Worm (Caenorhabditis elegans) whole organism, mixed stage, embryonic: ENCODE measurements around the gene Y47D7A.12.

Experiments used
- M03D4.4 ChIP-seq: sonication (generic microtip); optimal IDR thresholded peaks from 2 replicates; lab custom pipeline; 2017; ENCODE audit warnings: mild to moderate bottlenecking, missing genetic modification characterization, missing compliant biosample characterization
- bed-3 ChIP-seq: fragments of 200-800 bp; sonication (Bioruptor generic); optimal IDR thresholded peaks from 3 replicates; lab custom pipeline; 2018; ENCODE audit warnings: mild to moderate bottlenecking, missing genetic modification characterization, moderate library complexity, missing compliant biosample characterization
- blmp-1 ChIP-seq: fragments of 150-350 bp; optimal IDR thresholded peaks from 2 replicates; lab custom pipeline; 2014; ENCODE audit warnings: missing biosample characterization, missing genetic modification characterization
- ceh-39 ChIP-seq: fragments of 150-350 bp; optimal IDR thresholded peaks from 2 replicates; lab custom pipeline; 2014; ENCODE audit warnings: missing biosample characterization, missing genetic modification characterization
- ceh-43 ChIP-seq: fragments of 200-800 bp; sonication (Bioruptor generic); optimal IDR thresholded peaks from 2 replicates; lab custom pipeline; 2018; ENCODE audit warnings: mild to moderate bottlenecking, missing genetic modification characterization, moderate library complexity, missing compliant biosample characterization
- ceh-83 ChIP-seq: fragments of 200-800 bp; sonication (Bioruptor generic); optimal IDR thresholded peaks from 2 replicates; lab custom pipeline; 2018; ENCODE audit warnings: mild to moderate bottlenecking, missing genetic modification characterization, missing compliant biosample characterization
- cnd-1 ChIP-seq: fragments of 200-800 bp; sonication (Bioruptor generic); optimal IDR thresholded peaks from 2 replicates; lab custom pipeline; 2018; ENCODE audit warnings: mild to moderate bottlenecking, missing genetic modification characterization, missing compliant biosample characterization
- drap-1 ChIP-seq: fragments of 200-800 bp; sonication (Bioruptor generic); optimal IDR thresholded peaks from 3 replicates; lab custom pipeline; 2018; ENCODE audit warnings: mild to moderate bottlenecking, missing genetic modification characterization, missing compliant biosample characterization
- elt-1 ChIP-seq: sonication (generic microtip); optimal IDR thresholded peaks from 2 replicates; lab custom pipeline; 2017; ENCODE audit warnings: missing genetic modification characterization, mild to moderate bottlenecking, missing compliant biosample characterization, antibody characterized with exemption, moderate library complexity, borderline replicate concordance; ENCODE audit not compliant: insufficient read depth
- elt-3 ChIP-seq: fragments of 150-350 bp; optimal IDR thresholded peaks from 2 replicates; lab custom pipeline; 2014; ENCODE audit warnings: missing biosample characterization, missing genetic modification characterization
- flh-1 ChIP-seq: fragments of 200-800 bp; sonication (Bioruptor generic); optimal IDR thresholded peaks from 2 replicates; lab custom pipeline; 2018; ENCODE audit warnings: mild to moderate bottlenecking, missing genetic modification characterization, moderate library complexity, missing compliant biosample characterization
- ham-2 ChIP-seq: fragments of 200-800 bp; sonication (Bioruptor generic); optimal IDR thresholded peaks from 2 replicates; lab custom pipeline; 2018; ENCODE audit warnings: mild to moderate bottlenecking, missing genetic modification characterization, missing compliant biosample characterization
- hlh-1 ChIP-seq: fragments of 150-350 bp; optimal IDR thresholded peaks from 2 replicates; lab custom pipeline; 2014; ENCODE audit warnings: missing biosample characterization, missing genetic modification reagents, missing genetic modification characterization
- lin-13 ChIP-seq: fragments of 150-350 bp; optimal IDR thresholded peaks from 2 replicates; lab custom pipeline; 2014; ENCODE audit warnings: missing biosample characterization, missing genetic modification characterization
- lin-32 ChIP-seq: fragments of 200-800 bp; sonication (Bioruptor generic); optimal IDR thresholded peaks from 2 replicates; lab custom pipeline; 2018; ENCODE audit warnings: mild to moderate bottlenecking, missing genetic modification characterization, missing compliant biosample characterization
- lsy-2 ChIP-seq: fragments of 150-350 bp; optimal IDR thresholded peaks from 2 replicates; lab custom pipeline; 2014; ENCODE audit warnings: missing biosample characterization, missing genetic modification characterization
- mab-5 ChIP-seq: fragments of 150-350 bp; optimal IDR thresholded peaks from 2 replicates; lab custom pipeline; 2014; ENCODE audit warnings: missing biosample characterization, missing genetic modification characterization
- mep-1 ChIP-seq: fragments of 150-350 bp; optimal IDR thresholded peaks from 2 replicates; lab custom pipeline; 2017; ENCODE audit warnings: missing biosample characterization, missing genetic modification reagents, missing genetic modification characterization, inconsistent platforms
- nhr-12 ChIP-seq: fragments of 150-350 bp; optimal IDR thresholded peaks from 2 replicates; lab custom pipeline; 2014; ENCODE audit warnings: missing biosample characterization, missing genetic modification characterization
- nhr-2 ChIP-seq: fragments of 150-350 bp; optimal IDR thresholded peaks from 2 replicates; lab custom pipeline; 2014; ENCODE audit warnings: missing biosample characterization, missing genetic modification characterization
- nhr-237 ChIP-seq: fragments of 150-350 bp; optimal IDR thresholded peaks from 2 replicates; lab custom pipeline; 2014; ENCODE audit warnings: missing biosample characterization, missing genetic modification characterization
- nhr-28 ChIP-seq: fragments of 150-350 bp; optimal IDR thresholded peaks from 2 replicates; lab custom pipeline; 2014; ENCODE audit warnings: missing biosample characterization, missing genetic modification characterization
- nhr-76 ChIP-seq: sonication (generic microtip); optimal IDR thresholded peaks from 2 replicates; lab custom pipeline; 2017; ENCODE audit warnings: missing biosample characterization, missing genetic modification characterization
- pha-4 ChIP-seq: fragments of 150-350 bp; optimal IDR thresholded peaks from 2 replicates; lab custom pipeline; 2018; ENCODE audit warnings: missing biosample characterization, missing genetic modification reagents, missing genetic modification characterization
- sem-2 ChIP-seq: fragments of 200-800 bp; sonication (Bioruptor generic); optimal IDR thresholded peaks from 2 replicates; lab custom pipeline; 2018; ENCODE audit warnings: mild to moderate bottlenecking, missing genetic modification characterization, missing compliant biosample characterization
- sptf-1 ChIP-seq: sonication (generic microtip); optimal IDR thresholded peaks from 2 replicates; lab custom pipeline; 2017; ENCODE audit warnings: mild to moderate bottlenecking, missing genetic modification characterization, moderate library complexity, missing compliant biosample characterization
- unc-120 ChIP-seq: sonication (generic microtip); optimal IDR thresholded peaks from 2 replicates; lab custom pipeline; 2017; ENCODE audit warnings: missing genetic modification characterization, missing compliant biosample characterization; ENCODE audit not compliant: poor library complexity, severe bottlenecking
- unc-39 ChIP-seq: fragments of 150-350 bp; optimal IDR thresholded peaks from 2 replicates; lab custom pipeline; 2014; ENCODE audit warnings: missing biosample characterization, missing genetic modification characterization
- unc-62 ChIP-seq: fragments of 150-350 bp; optimal IDR thresholded peaks from 2 replicates; lab custom pipeline; 2014; ENCODE audit warnings: missing biosample characterization, missing genetic modification reagents, missing genetic modification characterization
- zip-8 ChIP-seq: fragments of 150-350 bp; optimal IDR thresholded peaks from 2 replicates; lab custom pipeline; 2014; ENCODE audit warnings: missing biosample characterization, missing genetic modification characterization
- ztf-11 ChIP-seq: fragments of 150-350 bp; optimal IDR thresholded peaks from 2 replicates; lab custom pipeline; 2014; ENCODE audit warnings: missing biosample characterization, missing genetic modification characterization

The Y47D7A.12 gene

DNA sequence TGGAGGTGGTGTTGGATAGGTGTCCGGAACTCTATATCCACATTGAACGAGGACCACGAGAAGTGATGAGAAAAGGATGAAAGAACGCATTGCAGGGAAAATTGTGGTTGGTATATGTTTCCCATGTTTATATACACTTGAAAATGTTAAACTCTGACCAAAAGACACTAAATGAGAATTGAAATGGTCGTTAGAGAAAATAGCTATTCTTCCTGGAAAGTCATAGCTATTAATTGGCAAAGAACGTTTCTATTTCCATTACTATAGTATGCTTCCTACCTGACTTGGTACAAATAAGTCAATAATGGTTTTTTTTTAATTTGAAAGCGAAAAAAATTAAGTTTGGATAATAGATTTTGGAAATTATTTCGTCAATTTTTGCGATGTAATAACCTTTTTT, 12.8 kb downstream of the Y47D7A.12 start, which contains the start of gene Y47D7A.18:
Gene Y47D7A.18 (minus strand): TSS at position 101 of the 400 bp plus-strand sequence.
- TF ChIP-seq sem-2 = no peak
- TF ChIP-seq flh-1 = no peak
- TF ChIP-seq elt-1 (tag; lab: Kevin White, UChicago) = no peak
- no peak for TF ChIP-seq unc-120 (tag; lab: Kevin White, UChicago)
- TF ChIP-seq bed-3 (GFP tag; lab: Kevin White, UChicago) = no peak
- no peak for TF ChIP-seq elt-3 (tag; lab: Kevin White, UChicago)
- TF ChIP-seq mep-1 (tag; lab: Kevin White, UChicago) = no peak
- TF ChIP-seq nhr-76 (tag; lab: Kevin White, UChicago) = no peak
- TF ChIP-seq nhr-12 = no peak
- TF ChIP-seq sptf-1 (tag; lab: Kevin White, UChicago) = no peak
- no peak for TF ChIP-seq ztf-11 (tag; lab: Kevin White, UChicago)
- no peak for TF ChIP-seq blmp-1 (tag; lab: Kevin White, UChicago)
- TF ChIP-seq ceh-43 (GFP tag; lab: Kevin White, UChicago) = no peak
- TF ChIP-seq, all 35 proteins: peak for 0

ce11 chrV:4414613-4415071, 14.8 kb downstream of the Y47D7A.12 start, which contains the start of gene grl-5:
Gene grl-5 (minus strand): TSS chrV:4414663.
- no peak for TF ChIP-seq drap-1 (GFP tag; lab: Kevin White, UChicago)
- TF ChIP-seq zip-8 = peak; percentile 48
- TF ChIP-seq, all 35 proteins: peak for 1

DNA sequence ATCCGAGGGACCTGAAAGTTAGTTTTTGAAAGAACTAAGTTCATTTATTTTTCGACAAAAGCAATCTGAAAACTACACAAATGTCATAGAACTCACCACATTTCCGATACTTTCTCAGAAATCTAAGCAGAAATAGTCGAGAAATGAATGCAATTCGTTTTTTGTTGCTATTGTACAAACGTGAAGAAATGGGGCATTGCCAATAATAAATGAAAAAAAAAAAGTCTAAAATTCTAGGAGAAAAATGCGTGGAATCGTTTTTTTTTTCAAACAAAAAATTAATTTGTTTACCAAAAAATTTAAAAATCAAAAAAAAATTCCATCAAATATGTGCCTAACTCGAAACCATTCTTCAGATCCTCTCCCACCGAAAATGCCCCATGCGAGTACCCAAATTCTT, 17.8 kb downstream of the Y47D7A.12 start, which contains the start of gene Y47D7A.17:
Gene Y47D7A.17 (minus strand): TSS at position 101 of the 400 bp plus-strand sequence.
- TF ChIP-seq elt-3 (tag; lab: Kevin White, UChicago) (no peak), nhr-2 (no peak), pha-4 (tag; lab: Kevin White, UChicago) (no peak), lin-13 (tag; lab: Kevin White, UChicago) (no peak), unc-39 (tag; lab: Kevin White, UChicago) (no peak), sem-2 (no peak), M03D4.4 (no peak), nhr-237 (tag; lab: Kevin White, UChicago) (no peak), unc-120 (tag; lab: Kevin White, UChicago) (no peak), nhr-76 (tag; lab: Kevin White, UChicago) (no peak)

- no peak for TF ChIP-seq M03D4.4
- TF ChIP-seq nhr-28 (tag; lab: Kevin White, UChicago) = no peak
Observed at ce11 chrV:4410643-4411042, 18.8 kb downstream of the Y47D7A.12 start, which contains the start of gene Y47D7A.3. Gene Y47D7A.3 (plus strand): TSS chrV:4410943.

DNA sequence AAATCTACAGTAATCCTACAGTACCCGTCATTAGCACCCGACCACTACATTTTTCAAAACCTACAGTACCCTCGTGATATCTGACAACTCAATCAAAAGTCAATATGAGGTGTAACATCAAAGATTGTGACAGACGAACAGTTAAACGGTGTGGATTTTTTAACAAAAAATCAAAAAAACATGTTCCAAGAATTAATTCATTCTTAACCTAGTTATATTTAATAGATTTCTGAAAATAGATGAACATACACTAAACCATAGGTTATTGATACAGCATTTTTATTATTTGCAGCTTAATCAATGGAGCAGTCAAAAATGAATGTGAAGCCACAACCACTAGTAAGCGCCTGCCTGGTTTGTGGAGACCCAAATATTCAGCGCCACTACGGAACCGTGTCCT, 22.0 kb downstream of the Y47D7A.12 start, which contains the start of gene nhr-118:
Gene nhr-118 (plus strand): TSS at position 301 of the 400 bp plus-strand sequence.
- TF ChIP-seq ceh-83 (GFP tag; lab: Kevin White, UChicago) (no peak), unc-39 (tag; lab: Kevin White, UChicago) (no peak), elt-3 (tag; lab: Kevin White, UChicago) (no peak), lin-13 (tag; lab: Kevin White, UChicago) (no peak), drap-1 (GFP tag; lab: Kevin White, UChicago) (no peak), unc-62 (GFP tag; lab: Kevin White, UChicago) (no peak), lin-32 (no peak), mab-5 (tag; lab: Kevin White, UChicago) (no peak), lsy-2 (tag; lab: Kevin White, UChicago) (no peak), blmp-1 (tag; lab: Kevin White, UChicago) (no peak)
- TF ChIP-seq, all 35 proteins: peak for 0

ce11 chrV:4401865-4402264, 27.6 kb downstream of the Y47D7A.12 start, which contains the start of gene F13A2.5:
Gene F13A2.5 (minus strand): TSS chrV:4401965.
- TF ChIP-seq mep-1 (tag; lab: Kevin White, UChicago) = no peak
- no peak for TF ChIP-seq blmp-1 (tag; lab: Kevin White, UChicago)
- no peak for TF ChIP-seq sem-2
- no peak for TF ChIP-seq elt-3 (tag; lab: Kevin White, UChicago)
- no peak for TF ChIP-seq ham-2 (GFP tag; lab: Kevin White, UChicago)
- TF ChIP-seq ceh-39 (tag; lab: Kevin White, UChicago) = no peak
- no peak for TF ChIP-seq cnd-1
- TF ChIP-seq hlh-1 (tag; lab: Kevin White, UChicago) = no peak
- no peak for TF ChIP-seq M03D4.4
- no peak for TF ChIP-seq nhr-237 (tag; lab: Kevin White, UChicago)
